Fruit fly (Drosophila melanogaster) whole organism, adult: ENCODE results near the gene CG31689.

ENCODE experiments used
- CG14711 ChIP-seq: fragments of 200-800 bp; sonication (Bioruptor generic); optimal IDR thresholded peaks from 2 replicates; lab custom pipeline; 2018; ENCODE audit warnings: missing biosample characterization, mild to moderate bottlenecking, missing genetic modification characterization, moderate library complexity
- CG1620 ChIP-seq: fragments of 200-800 bp; sonication (Bioruptor generic); optimal IDR thresholded peaks from 2 replicates; lab custom pipeline; 2016; ENCODE audit warnings: missing biosample characterization, missing genetic modification characterization
- CG5204 ChIP-seq: fragments of 200-800 bp; sonication (Bioruptor generic); optimal IDR thresholded peaks from 2 replicates; lab custom pipeline; 2016; ENCODE audit warnings: missing biosample characterization, missing genetic modification characterization
- CG7101 ChIP-seq: fragments of 200-800 bp; sonication (Bioruptor generic); optimal IDR thresholded peaks from 2 replicates; lab custom pipeline; 2018; ENCODE audit warnings: missing biosample characterization, mild to moderate bottlenecking, missing genetic modification characterization, moderate library complexity
- cic ChIP-seq: fragments of 200-800 bp; sonication (Bioruptor generic); optimal IDR thresholded peaks from 2 replicates; lab custom pipeline; 2017; ENCODE audit warnings: missing biosample characterization, mild to moderate bottlenecking, missing genetic modification characterization, moderate library complexity
- cnc ChIP-seq, 2 experiments: fragments of >200 bp; optimal IDR thresholded peaks; 2 replicates each; lab custom pipeline; 2017
- kay ChIP-seq: fragments of 200-800 bp; sonication (Bioruptor generic); peaks from one replicate; lab custom pipeline; 2016; ENCODE audit warnings: missing biosample characterization, missing genetic modification characterization, borderline replicate concordance

dm6 chr2L:2749144-2749766 lies 23.8 kb downstream of the CG31689 start:
- TF ChIP-seq CG7101 (peak; percentile 21), CG5204 (GFP tag; lab: Kevin White, UChicago) (no peak), kay (no peak), CG1620 (GFP tag; lab: Kevin White, UChicago) (no peak), CG14711 (no peak), cnc (optimal IDR thresholded peaks at IDR 0.05; lab: Kevin White, UChicago) (no peak), cic (GFP tag; lab: Kevin White, UChicago) (peak; percentile 76)
